Worm (Caenorhabditis elegans) whole organism, L1 larva: ENCODE data around the gene C12D12.1.

Source experiments
- aly-2 ChIP-seq: fragments of 150-350 bp; optimal IDR thresholded peaks from 2 replicates; lab custom pipeline; 2014; ENCODE audit warnings: missing biosample characterization, missing genetic modification characterization
- dsc-1 ChIP-seq: sonication (generic microtip); optimal IDR thresholded peaks from 2 replicates; lab custom pipeline; 2016; ENCODE audit warnings: mild to moderate bottlenecking, missing genetic modification characterization, missing compliant biosample characterization
- lsy-2 ChIP-seq, 2 experiments: fragments of 150-350 bp; optimal IDR thresholded peaks; 2 replicates each; lab custom pipeline; 2014; ENCODE audit warnings: missing biosample characterization in 2 of 2, missing genetic modification characterization in 2 of 2
- pag-3 ChIP-seq: sonication (generic microtip); optimal IDR thresholded peaks from 2 replicates; lab custom pipeline; 2017; ENCODE audit warnings: missing genetic modification characterization, mild to moderate bottlenecking, missing compliant biosample characterization, antibody characterized with exemption, borderline replicate concordance; ENCODE audit not compliant: insufficient read depth

DNA sequence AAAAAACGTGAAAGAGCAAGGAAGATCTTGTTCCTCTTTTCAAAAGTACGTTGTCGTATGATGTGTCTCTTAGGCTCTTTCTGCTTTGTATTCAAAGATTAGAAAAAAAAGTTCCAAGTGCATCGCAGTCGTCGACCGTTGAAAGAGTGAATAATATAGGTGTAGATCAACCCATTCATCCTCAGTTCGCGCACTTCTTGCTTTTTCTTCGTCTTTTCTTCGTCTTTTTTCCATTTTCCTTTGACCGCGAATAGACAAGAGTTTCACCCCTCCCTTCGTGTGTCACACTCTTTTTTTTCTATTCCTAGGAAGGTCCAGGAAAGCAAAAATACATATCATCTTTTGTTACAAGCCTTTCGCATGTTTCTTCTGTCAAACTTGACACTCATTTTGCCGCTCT lies 27.7 kb downstream of the C12D12.1 start:
- TF ChIP-seq aly-2 (no peak), lsy-2 (tag; optimal IDR thresholded peaks at IDR 0.05; lab: Kevin White, UChicago) (no peak), dsc-1 (no peak), pag-3 (tag; lab: Kevin White, UChicago) (no peak)
